Worm (Caenorhabditis elegans): ENCODE measurements around the gene let-4.

Gene let-4

DNA sequence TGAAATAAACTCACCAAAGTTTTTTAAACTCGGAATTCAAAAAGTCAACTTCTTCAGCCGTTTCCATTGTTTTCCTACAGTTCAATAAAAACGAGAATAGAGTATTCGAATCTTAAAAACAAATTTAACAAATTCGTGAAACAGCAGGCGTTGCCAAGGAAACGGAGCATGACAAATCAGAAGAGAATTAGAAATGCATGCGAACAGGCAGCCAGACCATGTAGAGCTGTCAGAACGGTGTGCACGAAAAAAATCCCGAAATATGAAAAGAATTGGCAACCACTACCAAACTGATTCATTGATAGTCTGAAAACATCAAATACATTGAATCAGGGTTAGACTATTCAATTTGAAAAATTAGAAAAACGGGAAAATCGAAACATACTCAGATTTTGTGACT is 35.7 kb upstream of the let-4 start, which contains the start of gene fbxa-81:
fbxa-81 (minus strand) TSS at position 101 of the 400 bp plus-strand sequence.
- TF ChIP-seq hlh-15 (tag; optimal IDR thresholded peaks at IDR 0.05), result no peak
- no peak for TF ChIP-seq ceh-24 (tag; optimal IDR thresholded peaks at IDR 0.05)
- no peak for TF ChIP-seq ceh-9 (tag; optimal IDR thresholded peaks at IDR 0.05)
- no peak for TF ChIP-seq npax-4 (tag; optimal IDR thresholded peaks at IDR 0.05)
- TF ChIP-seq madf-2 (tag; optimal IDR thresholded peaks at IDR 0.05), result no peak
- no peak for TF ChIP-seq dve-1 (tag; optimal IDR thresholded peaks at IDR 0.05)
- no peak for TF ChIP-seq hlh-6 (tag; optimal IDR thresholded peaks at IDR 0.05)
- no peak for TF ChIP-seq ama-1 (optimal IDR thresholded peaks at IDR 0.05)
- TF ChIP-seq ztf-16 (tag; optimal IDR thresholded peaks at IDR 0.05), result no peak
- no peak for TF ChIP-seq T23F11.4 (GFP tag; optimal IDR thresholded peaks at IDR 0.05)
- no peak for TF ChIP-seq nhr-232 (tag; optimal IDR thresholded peaks at IDR 0.05)
- no peak for TF ChIP-seq ceh-18 (tag; optimal IDR thresholded peaks at IDR 0.05)
- TF ChIP-seq ceh-14 (tag; optimal IDR thresholded peaks at IDR 0.05), result no peak
- TF ChIP-seq hlh-13 (GFP tag; optimal IDR thresholded peaks at IDR 0.05), result no peak
- TF ChIP-seq fkh-10 (GFP tag; optimal IDR thresholded peaks at IDR 0.05), result no peak
- no peak for TF ChIP-seq K02D7.2 (tag; optimal IDR thresholded peaks at IDR 0.05)
- TF ChIP-seq lim-6 (tag; optimal IDR thresholded peaks at IDR 0.05), result no peak

DNA sequence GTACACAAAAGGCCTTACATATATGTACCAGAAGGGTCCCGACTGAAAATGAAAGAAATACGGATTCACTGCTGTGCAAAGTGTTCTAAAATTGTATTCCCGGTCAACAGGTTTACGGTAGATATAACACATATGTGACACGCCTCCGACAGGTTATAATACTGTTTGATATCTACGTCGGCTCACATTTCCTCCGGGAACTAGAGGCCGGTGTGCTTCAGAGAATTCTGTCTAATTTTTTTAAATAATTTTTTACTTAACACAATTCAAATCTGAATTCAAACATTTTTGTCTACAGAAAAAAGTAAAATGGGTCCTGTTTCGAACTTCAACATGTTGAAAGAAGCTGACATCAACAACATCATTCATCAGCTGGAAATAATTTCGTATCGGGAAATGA is 34.5 kb upstream of the let-4 start, which contains the start of gene T24C2.3:
T24C2.3 (plus strand) TSS at position 301 of the 400 bp plus-strand sequence.
- TF ChIP-seq sox-2 (GFP tag; IDR thresholded peaks at IDR 0.05), result no peak

DNA sequence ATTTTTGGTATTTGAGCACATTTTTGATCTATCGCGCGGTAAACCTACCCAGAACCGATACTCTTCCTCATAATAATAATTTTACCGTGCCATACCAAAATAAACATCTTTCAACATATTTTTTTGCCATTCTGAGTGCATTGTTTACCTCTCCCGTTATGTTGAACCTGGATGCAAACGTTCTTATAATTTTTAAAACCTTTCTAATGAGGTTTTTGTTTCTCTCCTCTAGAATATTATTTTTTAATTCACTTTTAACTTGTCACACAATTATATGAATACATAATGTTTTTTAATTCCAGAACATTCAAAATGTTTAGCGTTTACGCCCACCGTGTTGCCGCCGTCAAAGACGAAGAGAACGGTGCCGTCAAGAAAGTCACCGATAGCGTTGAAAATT is 32.2 kb upstream of the let-4 start, which contains the start of gene enri-2:
enri-2 (plus strand) TSS at position 301 of the 400 bp plus-strand sequence.
- TF ChIP-seq pros-1 (tag; optimal IDR thresholded peaks at IDR 0.05) (no peak), mec-3 (tag; optimal IDR thresholded peaks at IDR 0.05; ENCODE audit: borderline replicate concordance) (no peak)

DNA sequence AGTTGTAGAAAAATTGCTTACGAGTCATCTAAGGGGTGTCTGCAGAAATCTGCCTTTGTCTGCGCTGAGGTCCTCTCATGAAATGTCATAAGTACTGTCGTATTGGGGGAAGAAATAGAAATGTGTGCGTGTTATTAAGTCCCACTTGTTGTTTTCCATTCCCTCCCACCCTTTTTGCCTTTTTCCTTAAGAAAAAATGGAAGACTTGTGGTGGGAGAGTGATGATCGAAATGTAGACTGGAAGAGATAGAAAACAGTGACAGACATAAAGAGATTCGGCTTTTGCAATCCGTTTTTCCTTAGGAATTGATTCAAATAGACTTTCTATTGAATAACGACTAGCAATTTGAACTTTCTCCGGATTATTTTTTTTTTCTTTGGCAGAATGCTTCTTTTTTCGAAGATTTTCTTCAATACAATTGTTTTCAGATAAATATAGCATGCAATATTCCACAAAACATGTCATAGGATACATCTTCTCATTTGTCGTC is 28.0 kb upstream of the let-4 start, which contains the start of gene ram-5:
ram-5 (plus strand) TSS at position 441 of the 491 bp plus-strand sequence.
- no peak for TF ChIP-seq unc-42 (tag; optimal IDR thresholded peaks at IDR 0.05)
- TF ChIP-seq nfya-1 (tag; optimal IDR thresholded peaks at IDR 0.05), result no peak
- TF ChIP-seq ceh-14 (tag; optimal IDR thresholded peaks at IDR 0.05), result no peak
- no peak for TF ChIP-seq hlh-15 (tag; optimal IDR thresholded peaks at IDR 0.05)
- no peak for TF ChIP-seq ets-4 (tag; optimal IDR thresholded peaks at IDR 0.05)
- TF ChIP-seq ceh-19 (GFP tag; optimal IDR thresholded peaks at IDR 0.05), result no peak

DNA sequence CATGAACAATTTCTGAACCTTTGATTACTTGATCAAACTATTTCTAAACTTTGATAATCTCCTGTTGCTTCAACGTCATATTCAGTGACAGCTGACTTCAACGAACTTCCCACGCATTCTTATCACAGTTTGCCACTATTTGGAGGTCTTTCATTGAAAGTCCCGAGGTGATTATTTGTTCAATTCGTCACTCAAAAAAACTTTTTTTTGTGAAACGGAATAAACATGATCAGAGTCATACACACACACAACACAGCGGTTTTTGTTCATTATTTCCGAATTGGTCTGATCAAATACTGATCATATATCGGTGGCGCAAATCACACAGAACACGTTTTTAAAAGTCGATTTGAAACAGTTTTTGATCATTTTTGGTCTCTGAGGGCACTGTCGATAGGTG is 21.3 kb upstream of the let-4 start:
- TF ChIP-seq mec-3 (tag; optimal IDR thresholded peaks at IDR 0.05; ENCODE audit: borderline replicate concordance) (no peak), Y22D7AL.16 (tag; optimal IDR thresholded peaks at IDR 0.05) (no peak), ama-1 (optimal IDR thresholded peaks at IDR 0.05) (no peak), hlh-6 (tag; optimal IDR thresholded peaks at IDR 0.05) (no peak), ref-2 (tag; optimal IDR thresholded peaks at IDR 0.05) (no peak), eyg-1 (tag; optimal IDR thresholded peaks at IDR 0.05) (no peak), ztf-16 (tag; optimal IDR thresholded peaks at IDR 0.05) (no peak), pros-1 (tag; optimal IDR thresholded peaks at IDR 0.05) (no peak), ceh-31 (tag; optimal IDR thresholded peaks at IDR 0.05) (no peak), ceh-18 (tag; optimal IDR thresholded peaks at IDR 0.05) (no peak), C38D4.7 (GFP tag; optimal IDR thresholded peaks at IDR 0.05) (no peak), hlh-30 (tag; optimal IDR thresholded peaks at IDR 0.05; ENCODE audit: insufficient read depth) (no peak), ceh-34 (tag; optimal IDR thresholded peaks at IDR 0.05) (no peak)

DNA sequence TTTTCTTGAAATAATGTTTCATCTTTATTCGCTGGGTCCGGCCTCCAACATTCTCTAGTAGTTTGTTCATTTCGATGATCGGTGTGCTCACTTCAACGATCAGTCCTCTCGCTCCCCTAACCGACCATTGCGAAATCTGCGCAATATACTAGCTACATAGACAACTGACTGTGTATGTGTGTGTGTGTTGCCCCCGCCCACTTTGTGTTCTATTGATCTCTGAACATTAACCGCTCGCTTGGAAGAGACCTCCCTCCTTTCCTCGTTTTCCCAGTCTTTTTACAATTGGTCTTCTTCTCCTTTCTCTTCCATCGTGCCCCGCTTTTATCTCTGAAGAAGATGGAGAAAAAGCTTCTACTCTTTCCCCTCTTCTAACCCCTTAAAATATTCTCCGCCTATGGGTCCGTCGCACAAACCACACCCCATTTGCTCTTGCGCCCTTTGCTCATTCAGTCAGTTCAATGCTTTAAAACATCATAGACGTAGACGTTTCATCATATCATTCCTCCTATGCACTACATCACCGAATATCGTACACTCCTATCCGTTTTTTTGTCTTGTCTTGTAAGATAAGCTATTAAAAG is 20.3 kb upstream of the let-4 start:
- TF ChIP-seq pat-9 (tag; optimal IDR thresholded peaks at IDR 0.05), result no peak
- TF ChIP-seq npax-4 (tag; optimal IDR thresholded peaks at IDR 0.05), result no peak
- no peak for TF ChIP-seq pax-1 (tag; optimal IDR thresholded peaks at IDR 0.05)
- no peak for TF ChIP-seq ceh-22 (tag; optimal IDR thresholded peaks at IDR 0.05)
- TF ChIP-seq T23F11.4 (GFP tag; optimal IDR thresholded peaks at IDR 0.05), result no peak
- no peak for TF ChIP-seq tbx-7 (tag; optimal IDR thresholded peaks at IDR 0.05)
- TF ChIP-seq ztf-16 (tag; optimal IDR thresholded peaks at IDR 0.05), result no peak
- no peak for TF ChIP-seq pag-3 (tag; optimal IDR thresholded peaks at IDR 0.05; ENCODE audit: borderline replicate concordance)
- TF ChIP-seq eyg-1 (tag; optimal IDR thresholded peaks at IDR 0.05), result no peak
- no peak for TF ChIP-seq pros-1 (tag; optimal IDR thresholded peaks at IDR 0.05)
- no peak for TF ChIP-seq ahr-1 (tag; optimal IDR thresholded peaks at IDR 0.05)
- TF ChIP-seq madf-2 (tag; optimal IDR thresholded peaks at IDR 0.05), result no peak
- TF ChIP-seq hlh-6 (tag; optimal IDR thresholded peaks at IDR 0.05), result peak; percentile 52
- no peak for TF ChIP-seq unc-3 (GFP tag; conservative IDR thresholded peaks at IDR 0.05)
- no peak for TF ChIP-seq unc-3 (tag; optimal IDR thresholded peaks at IDR 0.05)
- TF ChIP-seq hlh-15 (tag; optimal IDR thresholded peaks at IDR 0.05), result no peak
- TF ChIP-seq ceh-30 (tag; optimal IDR thresholded peaks at IDR 0.05), result no peak
- TF ChIP-seq lim-6 (tag; optimal IDR thresholded peaks at IDR 0.05), result no peak
- peak; percentile 42 for TF ChIP-seq unc-42 (tag; optimal IDR thresholded peaks at IDR 0.05)
- no peak for TF ChIP-seq fax-1 (tag; optimal IDR thresholded peaks at IDR 0.05)
